Worm (Caenorhabditis elegans) whole organism, L1 larva: ENCODE measurements around the gene ent-4.

ENCODE experiments used
- lin-13 ChIP-seq: fragments of 150-350 bp; optimal IDR thresholded peaks from 2 replicates; lab custom pipeline; 2014; ENCODE audit warnings: missing biosample characterization, missing genetic modification reagents, missing genetic modification characterization
- nhr-28 ChIP-seq: fragments of 150-350 bp; optimal IDR thresholded peaks from 2 replicates; lab custom pipeline; 2014; ENCODE audit warnings: missing biosample characterization, missing genetic modification characterization
- nhr-90 ChIP-seq: sonication (generic microtip); optimal IDR thresholded peaks from 2 replicates; lab custom pipeline; 2016; ENCODE audit warnings: mild to moderate bottlenecking, missing genetic modification characterization, missing compliant biosample characterization; ENCODE audit not compliant: poor library complexity
- pqm-1 ChIP-seq: sonication (generic microtip); optimal IDR thresholded peaks from 3 replicates; lab custom pipeline; 2017; ENCODE audit warnings: missing biosample characterization, missing genetic modification characterization
- sox-4 ChIP-seq: sonication (generic microtip); optimal IDR thresholded peaks from 2 replicates; lab custom pipeline; 2016; ENCODE audit warnings: missing genetic modification characterization, missing compliant biosample characterization

ce11 chrIV:13764708-13765107 is 38.0 kb downstream of the ent-4 start:
- no peak for TF ChIP-seq sox-4 (tag; lab: Kevin White, UChicago)
- no peak for TF ChIP-seq lin-13 (GFP tag; lab: Kevin White, UChicago)
- TF ChIP-seq nhr-90 (tag; lab: Kevin White, UChicago) = no peak
- TF ChIP-seq nhr-28 = no peak
- no peak for TF ChIP-seq pqm-1
